Worm (Caenorhabditis elegans) whole organism, young adult: ENCODE results near the gene pgp-9.

Source experiments
- B0035.1 ChIP-seq: sonication (generic microtip); optimal IDR thresholded peaks from 2 replicates; lab custom pipeline; 2016; ENCODE audit warnings: missing genetic modification characterization, mild to moderate bottlenecking, missing compliant biosample characterization, missing genotype, missing genetic modification reagents
- attf-3 ChIP-seq: fragments of 200-800 bp; sonication (Bioruptor generic); conservative IDR thresholded peaks from 2 replicates; pipeline ENCODE4 v1.3.6; 2022; ENCODE audit warnings: missing genetic modification reagents, missing genetic modification characterization, missing compliant biosample characterization
- ccch-3 ChIP-seq: fragments of 200-800 bp; sonication (Bioruptor generic); optimal IDR thresholded peaks from 2 replicates; lab custom pipeline; 2018; ENCODE audit warnings: mild to moderate bottlenecking, missing genetic modification characterization, missing compliant biosample characterization
- ceh-58 ChIP-seq: fragments of 200-800 bp; sonication (Bioruptor generic); IDR thresholded peaks from 2 replicates; pipeline ENCODE4 v1.3.6; 2022; ENCODE audit warnings: missing genetic modification characterization, missing compliant biosample characterization
- egrh-3 ChIP-seq: fragments of 200-800 bp; sonication (Bioruptor generic); IDR thresholded peaks from 2 replicates; pipeline ENCODE4 v1.3.6; 2022; ENCODE audit warnings: missing genetic modification reagents, missing genetic modification characterization, missing compliant biosample characterization
- unc-130 ChIP-seq: sonication (generic microtip); optimal IDR thresholded peaks from 2 replicates; lab custom pipeline; 2016; ENCODE audit warnings: missing genetic modification reagents, missing genetic modification characterization, missing compliant biosample characterization
- unc-62 ChIP-seq: fragments of 150-350 bp; optimal IDR thresholded peaks from 2 replicates; lab custom pipeline; 2014; ENCODE audit warnings: missing biosample characterization, missing genetic modification reagents, missing genetic modification characterization

DNA sequence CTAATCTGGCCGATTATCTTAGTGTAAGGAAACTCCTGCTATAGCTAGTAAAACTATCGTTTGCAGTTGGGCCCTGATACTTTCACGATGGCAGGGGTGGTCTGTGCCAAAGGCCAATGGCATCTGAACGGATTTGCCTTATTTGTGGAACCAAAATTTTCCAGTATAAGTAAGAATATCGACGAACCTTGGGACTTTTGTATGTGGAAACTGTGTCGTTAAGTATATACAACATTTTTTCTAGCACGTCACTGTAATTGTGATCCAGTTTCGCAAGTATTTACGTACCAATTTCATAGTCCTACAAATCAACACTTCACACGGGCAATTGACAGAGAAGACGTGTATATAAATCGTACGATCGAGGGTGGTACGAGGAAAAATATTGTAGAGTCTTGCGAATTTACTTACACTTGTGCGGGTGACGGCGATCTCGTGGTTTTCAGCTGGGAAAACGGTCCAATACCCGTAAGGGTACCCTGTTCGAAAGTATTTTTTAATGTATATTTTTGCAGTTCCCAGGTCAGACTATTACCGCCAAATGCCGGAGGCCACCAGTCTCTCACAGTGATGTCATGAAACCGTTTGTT is 49.4 kb upstream of the pgp-9 start:
- no peak for TF ChIP-seq ccch-3 (GFP tag; lab: Kevin White, UChicago)
- TF ChIP-seq unc-62 (GFP tag; lab: Kevin White, UChicago) = no peak
- TF ChIP-seq egrh-3 (GFP tag; lab: Robert Waterston, UW) = no peak
- TF ChIP-seq B0035.1 (tag; lab: Kevin White, UChicago) = no peak
- no peak for TF ChIP-seq unc-130
- TF ChIP-seq attf-3 (GFP tag; lab: Robert Waterston, UW) = no peak
- TF ChIP-seq ceh-58 (GFP tag; lab: Robert Waterston, UW) = no peak
